Fruit fly (Drosophila melanogaster): Measurements from ENCODE around the gene Pstk.
A peak's percentile ranks its signal among the peaks of the same experiment; 100 is the strongest.

Gene Pstk

dm6 chrX:19590070-19590469 lies 28.3 kb downstream of the Pstk start, which contains the start of gene CG14219:
CG14219 (minus strand) TSS chrX:19590170.
- TF ChIP-seq usp (GFP tag; optimal IDR thresholded peaks at IDR 0.05) = no peak
- no peak for TF ChIP-seq Dll (optimal IDR thresholded peaks at IDR 0.05)
- no peak for TF ChIP-seq CG8478 (optimal IDR thresholded peaks at IDR 0.05)
- no peak for TF ChIP-seq EcR (GFP tag; optimal IDR thresholded peaks at IDR 0.05)
- no peak for TF ChIP-seq psq (optimal IDR thresholded peaks at IDR 0.05)
- no peak for TF ChIP-seq pan (optimal IDR thresholded peaks at IDR 0.05)

dm6 chrX:19585142-19585541 lies 33.2 kb downstream of the Pstk start:
- no peak for TF ChIP-seq psq (optimal IDR thresholded peaks at IDR 0.05)
- TF ChIP-seq Dll (optimal IDR thresholded peaks at IDR 0.05) = no peak
- no peak for TF ChIP-seq pan (optimal IDR thresholded peaks at IDR 0.05)
- no peak for TF ChIP-seq EcR (GFP tag; optimal IDR thresholded peaks at IDR 0.05)
- no peak for TF ChIP-seq usp (GFP tag; optimal IDR thresholded peaks at IDR 0.05)
- TF ChIP-seq CG8478 (optimal IDR thresholded peaks at IDR 0.05) = no peak

- TF ChIP-seq EcR (GFP tag; optimal IDR thresholded peaks at IDR 0.05) = no peak
- TF ChIP-seq pan (optimal IDR thresholded peaks at IDR 0.05) = no peak
- TF ChIP-seq Dll (optimal IDR thresholded peaks at IDR 0.05) = no peak
- no peak for TF ChIP-seq usp (GFP tag; optimal IDR thresholded peaks at IDR 0.05)
- TF ChIP-seq CG8478 (optimal IDR thresholded peaks at IDR 0.05) = no peak
These were observed 35.0 kb downstream of the Pstk start, which contains the start of gene CG14204 for dm6 chrX:19583317-19583716. CG14204 (plus strand) TSS chrX:19583617.

- TF ChIP-seq usp (GFP tag; optimal IDR thresholded peaks at IDR 0.05) (no peak), Dll (optimal IDR thresholded peaks at IDR 0.05) (no peak), psq (optimal IDR thresholded peaks at IDR 0.05) (no peak), pan (optimal IDR thresholded peaks at IDR 0.05) (no peak), EcR (GFP tag; optimal IDR thresholded peaks at IDR 0.05) (no peak), CG8478 (optimal IDR thresholded peaks at IDR 0.05) (no peak)
These were observed 35.6 kb downstream of the Pstk start for dm6 chrX:19582732-19583131.

- TF ChIP-seq EcR (GFP tag; optimal IDR thresholded peaks at IDR 0.05) (no peak), usp (GFP tag; optimal IDR thresholded peaks at IDR 0.05) (no peak), pan (optimal IDR thresholded peaks at IDR 0.05) (no peak), psq (optimal IDR thresholded peaks at IDR 0.05) (no peak), Dll (optimal IDR thresholded peaks at IDR 0.05) (no peak), CG8478 (optimal IDR thresholded peaks at IDR 0.05) (no peak)
These were observed 36.5 kb downstream of the Pstk start, which contains the start of gene CG14218 for dm6 chrX:19581881-19582280. CG14218 (minus strand) TSS chrX:19581981.

dm6 chrX:19579648-19580301 lies 38.6 kb downstream of the Pstk start, which contains the start of gene Tao:
Tao (minus strand) TSS chrX:19579800.
- no peak for TF ChIP-seq EcR (GFP tag; optimal IDR thresholded peaks at IDR 0.05)
- no peak for TF ChIP-seq CG8478 (optimal IDR thresholded peaks at IDR 0.05)
- no peak for TF ChIP-seq psq (optimal IDR thresholded peaks at IDR 0.05)
- TF ChIP-seq usp (GFP tag; optimal IDR thresholded peaks at IDR 0.05) = no peak
- TF ChIP-seq Dll (optimal IDR thresholded peaks at IDR 0.05) = no peak
- TF ChIP-seq pan (optimal IDR thresholded peaks at IDR 0.05) = no peak

dm6 chrX:19578908-19579647 lies 39.3 kb downstream of the Pstk start:
- no peak for TF ChIP-seq Dll (optimal IDR thresholded peaks at IDR 0.05)
- TF ChIP-seq CG8478 (optimal IDR thresholded peaks at IDR 0.05) = peak; percentile 89
- no peak for TF ChIP-seq psq (optimal IDR thresholded peaks at IDR 0.05)

- TF ChIP-seq Dll (optimal IDR thresholded peaks at IDR 0.05) = no peak
These were observed 40.3 kb downstream of the Pstk start for dm6 chrX:19577940-19578632.

dm6 chrX:19573687-19574086 lies 44.6 kb downstream of the Pstk start:
- TF ChIP-seq usp (GFP tag; optimal IDR thresholded peaks at IDR 0.05) (no peak), pan (optimal IDR thresholded peaks at IDR 0.05) (no peak), EcR (GFP tag; optimal IDR thresholded peaks at IDR 0.05) (no peak), CG8478 (optimal IDR thresholded peaks at IDR 0.05) (no peak), psq (optimal IDR thresholded peaks at IDR 0.05) (no peak), Dll (optimal IDR thresholded peaks at IDR 0.05) (no peak)

All from whole organism.